Worm (Caenorhabditis elegans) whole organism, late embryonic: ENCODE measurements around the gene hex-2.

Source experiments
- ceh-9 ChIP-seq: sonication (generic microtip); optimal IDR thresholded peaks from 2 replicates; lab custom pipeline; 2016; ENCODE audit warnings: mild to moderate bottlenecking, missing genetic modification characterization, inconsistent platforms, missing compliant biosample characterization
- elt-2 ChIP-seq: sonication (generic microtip); optimal IDR thresholded peaks from 2 replicates; lab custom pipeline; 2016; ENCODE audit warnings: missing genetic modification reagents, missing genetic modification characterization, missing compliant biosample characterization

DNA sequence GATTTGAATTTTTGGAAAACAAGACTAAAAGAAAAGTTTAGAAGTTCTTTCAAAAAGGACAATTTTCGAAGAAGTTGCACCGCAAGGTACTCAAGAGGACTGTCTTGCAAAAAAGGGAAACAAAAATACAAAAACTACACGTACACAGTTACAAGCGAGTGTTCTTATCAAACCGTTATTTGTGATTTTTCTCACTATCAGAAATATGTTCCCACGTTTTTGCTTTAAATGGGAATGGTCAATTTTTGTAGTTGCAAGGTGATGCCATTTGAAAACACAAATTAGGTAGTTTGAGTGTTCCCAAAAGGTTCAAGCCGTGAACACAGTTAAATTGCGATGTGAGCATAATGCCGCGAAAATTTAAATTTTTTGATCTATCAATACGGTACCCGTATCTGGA lies 41.9 kb downstream of the hex-2 start:
- no peak for TF ChIP-seq elt-2
- no peak for TF ChIP-seq ceh-9 (tag; lab: Kevin White, UChicago)
